Worm (Caenorhabditis elegans): Measurements from ENCODE around the gene F54D12.8.

- TF ChIP-seq nhr-6 (tag; optimal IDR thresholded peaks at IDR 0.05) (no peak), pqm-1 (tag; optimal IDR thresholded peaks at IDR 0.05) (peak; percentile 67), skn-1 (tag; optimal IDR thresholded peaks at IDR 0.05) (no peak), unc-39 (tag; optimal IDR thresholded peaks at IDR 0.05) (no peak), ces-1 (GFP tag; optimal IDR thresholded peaks at IDR 0.05) (no peak)
These were observed 42.4 kb downstream of the F54D12.8 start, which contains the start of gene C13A10.1 for ce11 chrII:1355480-1355879.

Measured in whole organism, L4 larva.